5 fruit fly cellular contexts compared by ENCODE assay signal in genomic region chr3R:17678138-17678873, dm6.
TF ChIP-seq lines count a peak whose summit lies in the region.

No protein-coding gene starts in this region.

- no peak for TF ChIP-seq CTCF in whole organism, embryonic (GFP tag; optimal IDR thresholded peaks at IDR 0.05; lab: Kevin White, UChicago)

TF ChIP-seq in whole organism, adult, 20 proteins besides CTCF, POLR2A, EP300 and RAD21:
- TF ChIP-seq cnc (optimal IDR thresholded peaks at IDR 0.05; lab: Kevin White, UChicago) (no peak), Clk (GFP tag; optimal IDR thresholded peaks at IDR 0.05; lab: Kevin White, UChicago) (no peak), Crg-1 (GFP tag; optimal IDR thresholded peaks at IDR 0.05; lab: Kevin White, UChicago) (peak; percentile 4), CG14711 (tag; optimal IDR thresholded peaks at IDR 0.05; lab: Kevin White, UChicago) (no peak), toe (GFP tag; optimal IDR thresholded peaks at IDR 0.05; lab: Kevin White, UChicago) (no peak), CG12768 (GFP tag; optimal IDR thresholded peaks at IDR 0.05; lab: Kevin White, UChicago) (peak; percentile 57), Hr96 (GFP tag; optimal IDR thresholded peaks at IDR 0.05; lab: Kevin White, UChicago) (no peak), bab1 (GFP tag; optimal IDR thresholded peaks at IDR 0.05; lab: Kevin White, UChicago) (peak; percentile 31), CG33017 (tag; optimal IDR thresholded peaks at IDR 0.05; lab: Kevin White, UChicago) (no peak), CG1620 (GFP tag; optimal IDR thresholded peaks at IDR 0.05; lab: Kevin White, UChicago) (no peak), ovo (GFP tag; optimal IDR thresholded peaks at IDR 0.05; lab: Kevin White, UChicago) (no peak), CG5204 (GFP tag; optimal IDR thresholded peaks at IDR 0.05; lab: Kevin White, UChicago) (no peak), CG7045 (GFP tag; optimal IDR thresholded peaks at IDR 0.05; lab: Kevin White, UChicago) (no peak), cic (GFP tag; optimal IDR thresholded peaks at IDR 0.05; lab: Kevin White, UChicago) (peak; percentile 61), pad (GFP tag; optimal IDR thresholded peaks at IDR 0.05; lab: Kevin White, UChicago) (no peak), Mnt (GFP tag; optimal IDR thresholded peaks at IDR 0.05; lab: Kevin White, UChicago) (peak; percentile 43), CG11617 (GFP tag; optimal IDR thresholded peaks at IDR 0.05; lab: Kevin White, UChicago) (no peak), kay (GFP tag; lab: Kevin White, UChicago; ENCODE audit: borderline replicate concordance) (no peak), tj (GFP tag; optimal IDR thresholded peaks at IDR 0.05; lab: Kevin White, UChicago) (peak; percentile 21)

TF ChIP-seq in whole organism, embryonic, 481 proteins besides CTCF, POLR2A, EP300 and RAD21:
- no peak for TF ChIP-seq CG2120 (GFP tag; optimal IDR thresholded peaks at IDR 0.05; lab: Kevin White, UChicago)
- TF ChIP-seq Pdp1 (GFP tag; optimal IDR thresholded peaks at IDR 0.05; lab: Kevin White, UChicago) = peak in 1 of 2 experiments; percentile 7
- peak; percentile 29 for TF ChIP-seq corto (GFP tag; optimal IDR thresholded peaks at IDR 0.05; lab: Kevin White, UChicago)
- peak; percentile 11 for TF ChIP-seq Xbp1 (GFP tag; optimal IDR thresholded peaks at IDR 0.05; lab: Kevin White, UChicago)
- TF ChIP-seq exex (tag; optimal IDR thresholded peaks at IDR 0.05; lab: Kevin White, UChicago) = peak; percentile 42
- no peak for TF ChIP-seq CG11695 (GFP tag; IDR thresholded peaks at IDR 0.05; lab: Robert Waterston, UW)
- TF ChIP-seq rib (GFP tag; IDR thresholded peaks at IDR 0.05; lab: Robert Waterston, UW) = no peak
- no peak for TF ChIP-seq dmrt11E (tag; optimal IDR thresholded peaks at IDR 0.05; lab: Kevin White, UChicago)
- TF ChIP-seq lbe (GFP tag; optimal IDR thresholded peaks at IDR 0.05; lab: Kevin White, UChicago) = peak; percentile 24
- TF ChIP-seq Hr78 (GFP tag; optimal IDR thresholded peaks at IDR 0.05; lab: Kevin White, UChicago) = peak in 1 of 2 experiments; percentile 79
- peak; percentile 33 for TF ChIP-seq sug (tag; optimal IDR thresholded peaks at IDR 0.05; lab: Kevin White, UChicago)
- no peak for TF ChIP-seq Fer2 (tag; optimal IDR thresholded peaks at IDR 0.05; lab: Kevin White, UChicago)
- TF ChIP-seq CG2199 (GFP tag; IDR thresholded peaks at IDR 0.05; lab: Robert Waterston, UW) = peak; percentile 68
- TF ChIP-seq Dfd (GFP tag; optimal IDR thresholded peaks at IDR 0.05; lab: Kevin White, UChicago) = no peak

TF ChIP-seq in whole organism, prepupa, 60 proteins besides CTCF, POLR2A, EP300 and RAD21:
- TF ChIP-seq CG11762 (GFP tag; optimal IDR thresholded peaks at IDR 0.05; lab: Kevin White, UChicago; ENCODE audit: insufficient read depth) = no peak
- no peak for TF ChIP-seq Hr38 (GFP tag; optimal IDR thresholded peaks at IDR 0.05; lab: Kevin White, UChicago)
- peak; percentile 44 for TF ChIP-seq vri (GFP tag; optimal IDR thresholded peaks at IDR 0.05; lab: Kevin White, UChicago)
- no peak for TF ChIP-seq fkh (GFP tag; optimal IDR thresholded peaks at IDR 0.05; lab: Kevin White, UChicago)
- no peak for TF ChIP-seq cyc (GFP tag; optimal IDR thresholded peaks at IDR 0.05; lab: Kevin White, UChicago)
- TF ChIP-seq OdsH (GFP tag; optimal IDR thresholded peaks at IDR 0.05; lab: Kevin White, UChicago) = no peak
- peak; percentile 86 for TF ChIP-seq svp (GFP tag; lab: Kevin White, UChicago)
- no peak for TF ChIP-seq CG32006 (GFP tag; optimal IDR thresholded peaks at IDR 0.05; lab: Kevin White, UChicago)
- TF ChIP-seq dsx (GFP tag; optimal IDR thresholded peaks at IDR 0.05; lab: Kevin White, UChicago; ENCODE audit: poor library complexity, severe bottlenecking) = peak; percentile 49
TF ChIP-seq in whole organism, prepupa: peak in this region for 3.

TF ChIP-seq in whole organism, pupa, 21 proteins besides CTCF, POLR2A, EP300 and RAD21:
- TF ChIP-seq EcR (GFP tag; optimal IDR thresholded peaks at IDR 0.05; lab: Kevin White, UChicago) = peak; percentile 88
- no peak for TF ChIP-seq CG32121 (GFP tag; IDR thresholded peaks at IDR 0.05; lab: Robert Waterston, UW)
- no peak for TF ChIP-seq CG12605 (GFP tag; IDR thresholded peaks at IDR 0.05; lab: Robert Waterston, UW)
- TF ChIP-seq CG8301 (tag; optimal IDR thresholded peaks at IDR 0.05; lab: Kevin White, UChicago) = no peak
- TF ChIP-seq rn (GFP tag; IDR thresholded peaks at IDR 0.05; lab: Robert Waterston, UW) = no peak
- no peak for TF ChIP-seq CG10348 (GFP tag; IDR thresholded peaks at IDR 0.05; lab: Robert Waterston, UW)

TF ChIP-seq in whole organism, wandering third instar larva, 38 proteins besides CTCF, POLR2A, EP300 and RAD21:
- TF ChIP-seq Sp1 (GFP tag; optimal IDR thresholded peaks at IDR 0.05; lab: Kevin White, UChicago) (no peak), Rel (GFP tag; optimal IDR thresholded peaks at IDR 0.05; lab: Kevin White, UChicago) (no peak), Rel (tag; optimal IDR thresholded peaks at IDR 0.05; lab: Kevin White, UChicago) (peak; percentile 96)
